Worm (Caenorhabditis elegans) whole organism, L3 larva: ENCODE measurements around the gene paa-1.

Experiments
- ceh-82 ChIP-seq: fragments of 150-350 bp; optimal IDR thresholded peaks from 2 replicates; lab custom pipeline; 2014; ENCODE audit warnings: missing biosample characterization, missing genetic modification characterization
- elt-1 ChIP-seq: fragments of 150-350 bp; optimal IDR thresholded peaks from 2 replicates; lab custom pipeline; 2014; ENCODE audit warnings: missing biosample characterization, missing genetic modification characterization
- nhr-11 ChIP-seq: fragments of 150-350 bp; optimal IDR thresholded peaks from 2 replicates; lab custom pipeline; 2014; ENCODE audit warnings: missing biosample characterization, missing genetic modification characterization
- nhr-237 ChIP-seq: fragments of 150-350 bp; optimal IDR thresholded peaks from 2 replicates; lab custom pipeline; 2014; ENCODE audit warnings: missing biosample characterization, missing genetic modification characterization
- nhr-25 ChIP-seq: sonication (generic microtip); optimal IDR thresholded peaks from 2 replicates; lab custom pipeline; 2017; ENCODE audit warnings: missing biosample characterization, missing genetic modification characterization
- pqm-1 ChIP-seq: fragments of 150-350 bp; optimal IDR thresholded peaks from 2 replicates; lab custom pipeline; 2017; ENCODE audit warnings: missing biosample characterization, missing genetic modification characterization, inconsistent platforms
- unc-62 ChIP-seq: fragments of 150-350 bp; sonication (generic microtip); optimal IDR thresholded peaks from 4 replicates; lab custom pipeline; 2014; ENCODE audit warnings: missing biosample characterization, missing genetic modification reagents, missing genetic modification characterization

ce11 chrIII:5413680-5414079, 36.9 kb upstream of the paa-1 start, which contains the start of gene grl-22:
- TF ChIP-seq ceh-82 (no peak), nhr-25 (tag; lab: Kevin White, UChicago) (no peak), nhr-237 (tag; lab: Kevin White, UChicago) (no peak), pqm-1 (tag; lab: Kevin White, UChicago) (no peak), elt-1 (tag; lab: Kevin White, UChicago) (no peak), nhr-11 (no peak), unc-62 (GFP tag; lab: Kevin White, UChicago) (no peak)
